Worm (Caenorhabditis elegans) whole organism, midembryonic: ENCODE results near the gene snx-14.

ENCODE experiments used
- T22C8.4 ChIP-seq: fragments of 200-800 bp; sonication (Bioruptor generic); IDR thresholded peaks from 2 replicates; pipeline ENCODE4 v1.3.6; 2022; ENCODE audit warnings: missing genetic modification characterization, missing compliant biosample characterization
- cog-1 ChIP-seq: sonication (generic microtip); optimal IDR thresholded peaks from 2 replicates; lab custom pipeline; 2016; ENCODE audit warnings: missing genetic modification characterization, missing compliant biosample characterization
- klf-2 ChIP-seq: fragments of 200-800 bp; sonication (Bioruptor generic); conservative IDR thresholded peaks from 2 replicates; pipeline ENCODE4 v1.3.6; 2022; ENCODE audit warnings: missing genetic modification reagents, missing genetic modification characterization, missing compliant biosample characterization

ce11 chrII:13508607-13509006, 22.4 kb downstream of the snx-14 start:
- TF ChIP-seq klf-2 (GFP tag; lab: Robert Waterston, UW) (no peak), T22C8.4 (GFP tag; lab: Robert Waterston, UW) (no peak), cog-1 (tag; lab: Kevin White, UChicago) (no peak)
